Fruit fly (Drosophila melanogaster) whole organism, embryonic: ENCODE results near the gene CHOp24.
A peak's percentile ranks its signal among the peaks of the same experiment; 100 is the strongest.

Source experiments
- D ChIP-seq, 2 experiments: fragments of 200-800 bp in 1 of 2; fragments of >200 bp in 1 of 2; sonication (Bioruptor generic) in 1 of 2; optimal IDR thresholded peaks; 2 replicates in 1 of 2; 3 replicates in 1 of 2; lab custom pipeline; 2017; ENCODE audit warnings: mild to moderate bottlenecking in 1 of 2, missing biosample characterization in 1 of 2, missing genetic modification characterization in 1 of 2, missing genetic modification reagents in 1 of 2
- Lpt ChIP-seq: fragments of >200 bp; optimal IDR thresholded peaks from 2 replicates; lab custom pipeline; 2018; ENCODE audit warnings: missing biosample characterization, missing genetic modification characterization

DNA sequence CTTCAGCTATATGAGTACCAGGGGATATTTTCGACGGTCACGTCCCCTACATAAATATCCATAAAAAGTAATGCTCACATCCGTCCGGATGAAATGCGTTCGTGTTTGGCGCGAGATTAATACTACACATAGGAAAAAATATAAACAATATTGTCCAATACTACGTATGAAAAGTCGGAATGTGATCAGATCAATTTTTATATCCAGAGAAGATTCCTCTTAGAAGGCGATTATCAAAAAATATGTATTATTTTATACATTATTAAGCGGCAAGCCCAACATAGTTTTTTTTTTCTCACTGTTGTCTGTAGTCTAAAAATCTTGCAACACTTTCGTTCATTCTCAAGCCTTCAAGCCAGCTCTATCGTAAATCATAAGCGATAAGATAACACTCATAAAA lies 33.3 kb downstream of the CHOp24 start:
- TF ChIP-seq Lpt (GFP tag; lab: Kevin White, UChicago) (no peak), D (optimal IDR thresholded peaks at IDR 0.05; lab: Kevin White, UChicago) (no peak), D (GFP tag; optimal IDR thresholded peaks at IDR 0.05; lab: Kevin White, UChicago) (peak; percentile 27)
